Worm (Caenorhabditis elegans) whole organism, midembryonic: ENCODE data around the gene idpp-15.

Experiments
- flt-1 ChIP-seq: fragments of 200-800 bp; sonication (Bioruptor generic); IDR thresholded peaks from 2 replicates; pipeline ENCODE4 v1.3.6; 2022; ENCODE audit warnings: missing genetic modification characterization, missing compliant biosample characterization
- ref-1 ChIP-seq: fragments of 200-800 bp; sonication (Bioruptor generic); conservative IDR thresholded peaks from 2 replicates; pipeline ENCODE4 v1.3.6; 2022; ENCODE audit warnings: missing genetic modification reagents, missing genetic modification characterization, missing compliant biosample characterization
- tab-1 ChIP-seq: fragments of 200-800 bp; sonication (Bioruptor generic); IDR thresholded peaks from 2 replicates; pipeline ENCODE4 v1.3.6; 2022; ENCODE audit warnings: missing genetic modification characterization, missing compliant biosample characterization

ce11 chrIII:8554472-8554871 is 29.6 kb downstream of the idpp-15 start, which contains the start of gene gsto-2:
- TF ChIP-seq tab-1 (no peak), flt-1 (GFP tag; lab: Robert Waterston, UW) (no peak), ref-1 (GFP tag; lab: Robert Waterston, UW) (no peak)
